Fruit fly (Drosophila melanogaster) whole organism, wandering third instar larva: ENCODE data around the gene VGlut.

ENCODE experiments used
- GATAd ChIP-seq: sonication (Bioruptor generic); optimal IDR thresholded peaks from 2 replicates; lab custom pipeline; 2016; ENCODE audit warnings: missing biosample characterization, missing genetic modification characterization
- Hr78 ChIP-seq: fragments of >200 bp; optimal IDR thresholded peaks from 2 replicates; lab custom pipeline; 2017; ENCODE audit warnings: missing biosample characterization, missing genetic modification characterization
- Myc ChIP-seq: fragments of >200 bp; optimal IDR thresholded peaks from 2 replicates; lab custom pipeline; 2017
- Vsx2 ChIP-seq: fragments of 200-300, 225-300 bp; sonication (Bioruptor generic); optimal IDR thresholded peaks from 2 replicates; lab custom pipeline; 2018; ENCODE audit warnings: missing biosample characterization, missing genetic modification characterization; ENCODE audit not compliant: partially characterized antibody
- br ChIP-seq: fragments of 200-800 bp; sonication (Bioruptor generic); optimal IDR thresholded peaks from 2 replicates; lab custom pipeline; 2016; ENCODE audit warnings: missing biosample characterization, missing genetic modification characterization
- foxo ChIP-seq, 2 experiments: fragments of 200-800 bp; sonication (Bioruptor generic); optimal IDR thresholded peaks; 2 replicates in 1 of 2; 3 replicates in 1 of 2; lab custom pipeline; 2016 to 2017; ENCODE audit warnings: missing biosample characterization in 2 of 2, missing genetic modification characterization in 2 of 2
- h ChIP-seq: fragments of 200-800 bp; sonication (Bioruptor generic); optimal IDR thresholded peaks from 3 replicates; lab custom pipeline; 2016; ENCODE audit warnings: missing biosample characterization, mild to moderate bottlenecking, missing genetic modification characterization
- jim ChIP-seq: fragments of 175-275, 200-325 bp; sonication (Bioruptor generic); optimal IDR thresholded peaks from 2 replicates; lab custom pipeline; 2016; ENCODE audit warnings: missing biosample characterization, mild to moderate bottlenecking, missing genetic modification characterization
- lola ChIP-seq: fragments of >200 bp; optimal IDR thresholded peaks from 2 replicates; lab custom pipeline; 2017; ENCODE audit warnings: missing biosample characterization, missing genetic modification characterization
- psq ChIP-seq: fragments of 200-800 bp; sonication (Bioruptor generic); optimal IDR thresholded peaks from 3 replicates; lab custom pipeline; 2017; ENCODE audit warnings: missing biosample characterization, mild to moderate bottlenecking, missing genetic modification characterization, moderate library complexity
- tai ChIP-seq: sonication (Bioruptor generic); optimal IDR thresholded peaks from 2 replicates; lab custom pipeline; 2016; ENCODE audit warnings: missing biosample characterization, missing genetic modification characterization
- woc ChIP-seq: sonication (Bioruptor generic); optimal IDR thresholded peaks from 2 replicates; lab custom pipeline; 2016; ENCODE audit warnings: missing biosample characterization, mild to moderate bottlenecking, missing genetic modification characterization

DNA sequence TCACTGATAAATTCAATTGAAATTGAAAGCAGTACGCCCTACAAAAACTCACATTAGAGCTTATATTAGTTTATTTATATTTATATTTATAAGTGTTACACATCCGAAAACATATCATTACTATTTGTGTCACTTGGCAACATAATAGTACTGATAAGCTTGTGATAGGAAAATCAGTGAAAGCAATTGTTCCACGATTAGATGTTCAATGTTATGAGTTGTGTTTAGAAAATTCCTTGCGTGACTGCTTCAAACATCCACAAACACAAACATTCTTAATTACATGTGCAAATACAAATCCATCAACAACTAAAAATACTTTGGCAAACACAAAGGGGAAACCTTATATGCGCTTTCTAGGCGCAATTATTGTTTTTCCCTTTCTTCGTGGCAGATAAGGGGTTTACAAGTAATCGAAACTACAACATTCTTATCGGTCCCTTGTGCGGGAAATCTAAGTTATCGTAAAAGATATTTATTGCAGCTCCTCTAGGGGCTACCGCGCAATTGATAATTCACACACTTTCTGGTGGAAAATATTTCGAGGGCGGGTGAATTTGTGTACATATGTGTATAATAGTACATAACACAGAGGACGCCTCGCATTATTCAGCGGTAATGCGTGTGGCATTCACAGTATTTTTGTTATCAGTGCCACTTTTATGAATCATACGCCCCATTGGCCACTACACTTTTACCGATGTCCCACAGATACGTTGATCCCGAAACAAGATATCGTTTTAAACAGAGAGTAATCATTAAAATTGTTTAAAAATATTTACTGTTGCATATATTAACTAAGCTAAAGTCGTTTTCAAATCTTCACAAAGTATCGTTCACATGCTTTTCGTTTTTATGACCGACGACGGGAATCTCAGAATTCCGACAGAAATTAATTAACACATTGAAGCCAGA is 37.9 kb upstream of the VGlut start:
- no peak for TF ChIP-seq Hr78 (GFP tag; lab: Kevin White, UChicago)
- no peak for TF ChIP-seq Vsx2 (GFP tag; lab: Kevin White, UChicago)
- TF ChIP-seq woc (GFP tag; lab: Kevin White, UChicago): no peak
- no peak for TF ChIP-seq foxo (GFP tag; optimal IDR thresholded peaks at IDR 0.05; lab: Kevin White, UChicago)
- no peak for TF ChIP-seq br (GFP tag; lab: Kevin White, UChicago)
- no peak for TF ChIP-seq GATAd (GFP tag; lab: Kevin White, UChicago)
- TF ChIP-seq Myc (lab: Kevin White, UChicago): no peak
- no peak for TF ChIP-seq psq (GFP tag; lab: Kevin White, UChicago)
- no peak for TF ChIP-seq lola (GFP tag; lab: Kevin White, UChicago)
- no peak for TF ChIP-seq h
- peak; percentile 11 for TF ChIP-seq tai (GFP tag; lab: Kevin White, UChicago)
- TF ChIP-seq jim (GFP tag; lab: Kevin White, UChicago): no peak
